Worm (Caenorhabditis elegans): Measurements from ENCODE around the gene K07D4.2.

- TF ChIP-seq snpc-4 (tag; optimal IDR thresholded peaks at IDR 0.05) (no peak), lin-39 (tag; optimal IDR thresholded peaks at IDR 0.05) (no peak), daf-12 (tag; optimal IDR thresholded peaks at IDR 0.05) (no peak), pha-4 (GFP tag; IDR thresholded peaks at IDR 0.05) (no peak), pha-4 (tag; optimal IDR thresholded peaks at IDR 0.05) (no peak), egl-27 (tag; optimal IDR thresholded peaks at IDR 0.05) (no peak), ZK546.5 (tag; optimal IDR thresholded peaks at IDR 0.05) (no peak), nhr-6 (tag; optimal IDR thresholded peaks at IDR 0.05) (no peak), R02D3.7 (tag; optimal IDR thresholded peaks at IDR 0.05) (no peak), rbr-2 (tag; optimal IDR thresholded peaks at IDR 0.05) (no peak), fos-1 (tag; optimal IDR thresholded peaks at IDR 0.05) (no peak), aly-2 (tag; optimal IDR thresholded peaks at IDR 0.05) (no peak), unc-62 (GFP tag; optimal IDR thresholded peaks at IDR 0.05 in 1 of 2) (no peak), unc-62 (tag; optimal IDR thresholded peaks at IDR 0.05) (no peak), sdz-12 (GFP tag; optimal IDR thresholded peaks at IDR 0.05) (no peak)
These were observed at the start of gene K07D4.2 for ce11 chrII:4045396-4045795.

All from whole organism, L4 larva.